Worm (Caenorhabditis elegans) whole organism, midembryonic: ENCODE results near the gene eak-4.

Experiments used
- cog-1 ChIP-seq: sonication (generic microtip); optimal IDR thresholded peaks from 2 replicates; lab custom pipeline; 2016; ENCODE audit warnings: missing genetic modification characterization, missing compliant biosample characterization
- flt-1 ChIP-seq: fragments of 200-800 bp; sonication (Bioruptor generic); IDR thresholded peaks from 2 replicates; pipeline ENCODE4 v1.3.6; 2022; ENCODE audit warnings: missing genetic modification characterization, missing compliant biosample characterization
- klf-2 ChIP-seq: fragments of 200-800 bp; sonication (Bioruptor generic); conservative IDR thresholded peaks from 2 replicates; pipeline ENCODE4 v1.3.6; 2022; ENCODE audit warnings: missing genetic modification reagents, missing genetic modification characterization, missing compliant biosample characterization
- ref-1 ChIP-seq: fragments of 200-800 bp; sonication (Bioruptor generic); conservative IDR thresholded peaks from 2 replicates; pipeline ENCODE4 v1.3.6; 2022; ENCODE audit warnings: missing genetic modification reagents, missing genetic modification characterization, missing compliant biosample characterization
- ztf-23 ChIP-seq: fragments of 200-800 bp; sonication (Bioruptor generic); IDR thresholded peaks from 2 replicates; pipeline ENCODE4 v1.3.6; 2022; ENCODE audit warnings: missing genetic modification reagents, missing genetic modification characterization, missing compliant biosample characterization

- TF ChIP-seq ref-1 (GFP tag; lab: Robert Waterston, UW) = no peak
- no peak for TF ChIP-seq ztf-23
- TF ChIP-seq klf-2 (GFP tag; lab: Robert Waterston, UW) = no peak
- no peak for TF ChIP-seq flt-1 (GFP tag; lab: Robert Waterston, UW)
- TF ChIP-seq cog-1 = no peak
Measured at ce11 chrIV:12567176-12567892, 42.0 kb upstream of the eak-4 start, which contains the start of the genes hsb-1 and let-99.
